Fruit fly (Drosophila melanogaster): Measurements from ENCODE around the gene RpS3A.

DNA sequence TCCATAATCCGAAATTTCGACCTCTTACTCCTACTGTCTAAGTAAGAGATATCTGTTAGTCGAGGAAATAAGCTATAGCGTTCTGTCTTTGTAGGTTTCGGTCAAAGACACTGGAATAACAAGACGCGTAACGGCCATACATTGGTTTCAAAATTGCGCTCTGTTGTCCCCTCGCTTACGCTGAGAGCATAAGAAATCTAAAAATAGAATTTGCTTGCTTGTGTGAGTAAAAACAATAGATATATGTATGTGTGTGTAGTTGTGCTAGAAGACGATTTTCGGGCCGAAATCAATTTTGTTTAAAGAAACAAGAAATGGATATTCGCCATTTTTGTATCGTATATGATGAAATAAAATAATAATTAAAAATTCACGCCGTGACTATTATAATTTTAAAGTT is 20.5 kb downstream of the RpS3A start:
- TF ChIP-seq pho (GFP tag; optimal IDR thresholded peaks at IDR 0.05) (no peak), CG12744 (GFP tag; optimal IDR thresholded peaks at IDR 0.05) (no peak), dimm (GFP tag; IDR thresholded peaks at IDR 0.05) (no peak), CG6791 (GFP tag; IDR thresholded peaks at IDR 0.05; ENCODE audit: partially characterized antibody) (peak; percentile 56; the same call in 1 of the 3 replicates), Med (GFP tag) (no peak), Sox102F (GFP tag; optimal IDR thresholded peaks at IDR 0.05) (no peak), fd64A (GFP tag; optimal IDR thresholded peaks at IDR 0.05) (no peak), crp (GFP tag; optimal IDR thresholded peaks at IDR 0.05) (no peak), Dfd (GFP tag; optimal IDR thresholded peaks at IDR 0.05) (no peak)

Measured in whole organism, embryonic.